Fruit fly (Drosophila melanogaster): ENCODE data around the gene CG43230.

Gene CG43230

dm6 chr2L:15214922-15215321 is at the start of gene CG43230:
Gene CG43230 (plus strand): TSS chr2L:15215222.
- no peak for TF ChIP-seq CG8159 (tag; optimal IDR thresholded peaks at IDR 0.05)
- no peak for TF ChIP-seq Pif1A (GFP tag; optimal IDR thresholded peaks at IDR 0.05)
- no peak for TF ChIP-seq fd96Ca (GFP tag; IDR thresholded peaks at IDR 0.05)
- TF ChIP-seq Ets98B (GFP tag; IDR thresholded peaks at IDR 0.05), result no peak
- no peak for TF ChIP-seq CG4496 (GFP tag; IDR thresholded peaks at IDR 0.05)
- no peak for TF ChIP-seq gl (tag; optimal IDR thresholded peaks at IDR 0.05)
- no peak for TF ChIP-seq CG32121 (GFP tag; IDR thresholded peaks at IDR 0.05)
- no peak for TF ChIP-seq CG34367 (tag; optimal IDR thresholded peaks at IDR 0.05)
- no peak for TF ChIP-seq Snoo (tag; optimal IDR thresholded peaks at IDR 0.05)
- TF ChIP-seq D1 (tag; optimal IDR thresholded peaks at IDR 0.05), result no peak
- TF ChIP-seq CG9948 (tag; optimal IDR thresholded peaks at IDR 0.05), result no peak
- TF ChIP-seq CG12605 (GFP tag; IDR thresholded peaks at IDR 0.05), result no peak
- TF ChIP-seq rn (GFP tag; IDR thresholded peaks at IDR 0.05), result no peak
- no peak for TF ChIP-seq EcR (GFP tag; optimal IDR thresholded peaks at IDR 0.05)
- TF ChIP-seq Pif1B (GFP tag; optimal IDR thresholded peaks at IDR 0.05), result no peak
- TF ChIP-seq CG8301 (tag; optimal IDR thresholded peaks at IDR 0.05), result no peak
- no peak for TF ChIP-seq CG13204 (GFP tag; optimal IDR thresholded peaks at IDR 0.05)
- no peak for TF ChIP-seq CG15710 (tag; optimal IDR thresholded peaks at IDR 0.05)
- TF ChIP-seq CG14655 (GFP tag; optimal IDR thresholded peaks at IDR 0.05), result no peak

dm6 chr2L:15178044-15178443 is 37.0 kb upstream of the CG43230 start:
- TF ChIP-seq Ets98B (GFP tag; IDR thresholded peaks at IDR 0.05), result no peak
- TF ChIP-seq CG8301 (tag; optimal IDR thresholded peaks at IDR 0.05), result no peak
- TF ChIP-seq Snoo (tag; optimal IDR thresholded peaks at IDR 0.05), result no peak
- TF ChIP-seq CG12605 (GFP tag; IDR thresholded peaks at IDR 0.05), result no peak
- TF ChIP-seq CG14655 (GFP tag; optimal IDR thresholded peaks at IDR 0.05), result no peak
- no peak for TF ChIP-seq Pif1A (GFP tag; optimal IDR thresholded peaks at IDR 0.05)
- no peak for TF ChIP-seq CG4496 (GFP tag; IDR thresholded peaks at IDR 0.05)
- no peak for TF ChIP-seq CG13204 (GFP tag; optimal IDR thresholded peaks at IDR 0.05)
- TF ChIP-seq EcR (GFP tag; optimal IDR thresholded peaks at IDR 0.05), result no peak

- no peak for TF ChIP-seq Pif1B (GFP tag; optimal IDR thresholded peaks at IDR 0.05)
- 0 out of 3 replicates have a peak, but pooled peaks have one; percentile 7 for TF ChIP-seq fd96Ca (GFP tag; IDR thresholded peaks at IDR 0.05)
These were observed 36.0 kb upstream of the CG43230 start for dm6 chr2L:15179028-15179427.

dm6 chr2L:15200409-15200808 is 14.6 kb upstream of the CG43230 start, which contains the start of gene CG4168:
Gene CG4168 (minus strand): TSS chr2L:15200459.
- no peak for TF ChIP-seq CG17806 (tag; optimal IDR thresholded peaks at IDR 0.05)
- no peak for TF ChIP-seq gl (tag; optimal IDR thresholded peaks at IDR 0.05)
- no peak for TF ChIP-seq CG14655 (GFP tag; optimal IDR thresholded peaks at IDR 0.05)
- TF ChIP-seq EcR (GFP tag; optimal IDR thresholded peaks at IDR 0.05), result no peak
- no peak for TF ChIP-seq CG13204 (GFP tag; optimal IDR thresholded peaks at IDR 0.05)
- TF ChIP-seq rn (GFP tag; IDR thresholded peaks at IDR 0.05), result no peak
- no peak for TF ChIP-seq CG12605 (GFP tag; IDR thresholded peaks at IDR 0.05)
- no peak for TF ChIP-seq CG34367 (tag; optimal IDR thresholded peaks at IDR 0.05)
- no peak for TF ChIP-seq Pif1A (GFP tag; optimal IDR thresholded peaks at IDR 0.05)
- TF ChIP-seq Ets98B (GFP tag; IDR thresholded peaks at IDR 0.05), result no peak

dm6 chr2L:15201992-15202391 is 13.0 kb upstream of the CG43230 start, which contains the start of gene Sfp35C:
Gene Sfp35C (minus strand): TSS chr2L:15202092.
- TF ChIP-seq CG13204 (GFP tag; optimal IDR thresholded peaks at IDR 0.05), result no peak
- TF ChIP-seq rn (GFP tag; IDR thresholded peaks at IDR 0.05), result no peak
- TF ChIP-seq CG8159 (tag; optimal IDR thresholded peaks at IDR 0.05), result no peak
- TF ChIP-seq CG14655 (GFP tag; optimal IDR thresholded peaks at IDR 0.05), result no peak
- no peak for TF ChIP-seq CG4496 (GFP tag; IDR thresholded peaks at IDR 0.05)
- no peak for TF ChIP-seq Snoo (tag; optimal IDR thresholded peaks at IDR 0.05)
- TF ChIP-seq CG10348 (GFP tag; IDR thresholded peaks at IDR 0.05), result no peak
- TF ChIP-seq CG9948 (tag; optimal IDR thresholded peaks at IDR 0.05), result no peak
- TF ChIP-seq CG17806 (tag; optimal IDR thresholded peaks at IDR 0.05), result no peak
- no peak for TF ChIP-seq Pif1A (GFP tag; optimal IDR thresholded peaks at IDR 0.05)
- no peak for TF ChIP-seq gl (tag; optimal IDR thresholded peaks at IDR 0.05)
- TF ChIP-seq Pif1B (GFP tag; optimal IDR thresholded peaks at IDR 0.05), result no peak
- TF ChIP-seq CG15710 (tag; optimal IDR thresholded peaks at IDR 0.05), result no peak
- no peak for TF ChIP-seq CG32121 (GFP tag; IDR thresholded peaks at IDR 0.05)
- no peak for TF ChIP-seq CG34367 (tag; optimal IDR thresholded peaks at IDR 0.05)
- TF ChIP-seq D1 (tag; optimal IDR thresholded peaks at IDR 0.05), result no peak
- TF ChIP-seq Ets98B (GFP tag; IDR thresholded peaks at IDR 0.05), result no peak

dm6 chr2L:15211489-15211888 is 3.5 kb upstream of the CG43230 start:
- TF ChIP-seq Pif1A (GFP tag; optimal IDR thresholded peaks at IDR 0.05) (no peak), gl (tag; optimal IDR thresholded peaks at IDR 0.05) (no peak), CG17806 (tag; optimal IDR thresholded peaks at IDR 0.05) (no peak), rn (GFP tag; IDR thresholded peaks at IDR 0.05) (no peak), CG12605 (GFP tag; IDR thresholded peaks at IDR 0.05) (no peak), fd96Ca (GFP tag; IDR thresholded peaks at IDR 0.05) (no peak), CG14655 (GFP tag; optimal IDR thresholded peaks at IDR 0.05) (peak; percentile 15), Snoo (tag; optimal IDR thresholded peaks at IDR 0.05) (no peak), CG15710 (tag; optimal IDR thresholded peaks at IDR 0.05) (peak; percentile 1), CG9948 (tag; optimal IDR thresholded peaks at IDR 0.05) (peak; percentile 35), Ets98B (GFP tag; IDR thresholded peaks at IDR 0.05) (no peak), CG13204 (GFP tag; optimal IDR thresholded peaks at IDR 0.05) (no peak), CG8301 (tag; optimal IDR thresholded peaks at IDR 0.05) (no peak), CG10348 (GFP tag; IDR thresholded peaks at IDR 0.05) (no peak), D1 (tag; optimal IDR thresholded peaks at IDR 0.05) (no peak), EcR (GFP tag; optimal IDR thresholded peaks at IDR 0.05) (no peak), CG4496 (GFP tag; IDR thresholded peaks at IDR 0.05) (no peak), Pif1B (GFP tag; optimal IDR thresholded peaks at IDR 0.05) (no peak), CG34367 (tag; optimal IDR thresholded peaks at IDR 0.05) (no peak), CG32121 (GFP tag; IDR thresholded peaks at IDR 0.05) (no peak), CG8159 (tag; optimal IDR thresholded peaks at IDR 0.05) (peak; percentile 61)

Measured in whole organism, pupa.